Fruit fly (Drosophila melanogaster) whole organism, embryonic: ENCODE results near the gene CG17109.

Experiments used
- CG10274 ChIP-seq: fragments of 200-800 bp; sonication (Bioruptor generic); optimal IDR thresholded peaks from 3 replicates; lab custom pipeline; 2017; ENCODE audit warnings: missing biosample characterization, mild to moderate bottlenecking, missing genetic modification characterization
- CG10431 ChIP-seq: fragments of 200-800 bp; sonication (Bioruptor generic); optimal IDR thresholded peaks from 3 replicates; lab custom pipeline; 2018; ENCODE audit warnings: missing biosample characterization, mild to moderate bottlenecking, missing genetic modification characterization
- CG10979 ChIP-seq: fragments of 200-800 bp; sonication (Bioruptor generic); optimal IDR thresholded peaks from 2 replicates; lab custom pipeline; 2018; ENCODE audit warnings: missing biosample characterization, mild to moderate bottlenecking, missing genetic modification characterization, moderate library complexity
- CG11723 ChIP-seq: fragments of 200-800 bp; sonication (Bioruptor generic); optimal IDR thresholded peaks from 2 replicates; lab custom pipeline; 2017; ENCODE audit warnings: missing biosample characterization, mild to moderate bottlenecking, missing genetic modification characterization
- CG14014 ChIP-seq: fragments of 200-800 bp; sonication (Bioruptor generic); IDR thresholded peaks from 2 replicates; pipeline ENCODE4 v1.3.6; 2022; ENCODE audit warnings: missing biosample characterization, missing genetic modification characterization
- CG14050 ChIP-seq: fragments of 200-800 bp; sonication (Bioruptor generic); IDR thresholded peaks from 3 replicates; pipeline ENCODE4 v1.3.6; 2022; ENCODE audit warnings: missing biosample characterization, missing genetic modification characterization
- CG14965 ChIP-seq: fragments of 200-800 bp; sonication (Bioruptor generic); optimal IDR thresholded peaks from 2 replicates; lab custom pipeline; 2016; ENCODE audit warnings: missing biosample characterization, missing genetic modification characterization, borderline replicate concordance
- CG15514 ChIP-seq: fragments of 200-800 bp; sonication (Bioruptor generic); optimal IDR thresholded peaks from 3 replicates; lab custom pipeline; 2017; ENCODE audit warnings: missing biosample characterization, missing genetic modification characterization, mild to moderate bottlenecking, moderate library complexity, missing genetic modification reagents
- CG18262 ChIP-seq: fragments of 200-800 bp; optimal IDR thresholded peaks from 3 replicates; lab custom pipeline; 2019; ENCODE audit warnings: missing biosample characterization, mild to moderate bottlenecking, missing genetic modification characterization, moderate library complexity
- CG18476 ChIP-seq: fragments of 200-800 bp; sonication (Bioruptor generic); optimal IDR thresholded peaks from 2 replicates; lab custom pipeline; 2016; ENCODE audit warnings: missing biosample characterization, mild to moderate bottlenecking, missing genetic modification characterization
- CG18599 ChIP-seq: fragments of 200-800 bp; sonication (Bioruptor generic); optimal IDR thresholded peaks from 3 replicates; lab custom pipeline; 2017; ENCODE audit warnings: missing biosample characterization, missing genetic modification characterization, mild to moderate bottlenecking, moderate library complexity, missing genetic modification reagents
- CG2116 ChIP-seq: fragments of 200-800 bp; sonication (Bioruptor generic); optimal IDR thresholded peaks from 3 replicates; lab custom pipeline; 2018; ENCODE audit warnings: missing biosample characterization, mild to moderate bottlenecking, missing genetic modification characterization
- CG2889 ChIP-seq: fragments of 200-800 bp; sonication (Bioruptor generic); IDR thresholded peaks from 3 replicates; pipeline ENCODE4 v1.3.6; 2022; ENCODE audit warnings: missing biosample characterization, missing genetic modification characterization
- CG4360 ChIP-seq: fragments of 200-800 bp; sonication (Bioruptor generic); IDR thresholded peaks from 2 replicates; pipeline ENCODE4 v1.3.6; 2022; ENCODE audit warnings: missing biosample characterization, missing genetic modification characterization
- CG4404 ChIP-seq: fragments of 200-800 bp; sonication (Bioruptor generic); IDR thresholded peaks from 2 replicates; pipeline ENCODE4 v1.3.6; 2022; ENCODE audit warnings: missing biosample characterization, missing genetic modification characterization
- CG4854 ChIP-seq: fragments of 200-800 bp; sonication (Bioruptor generic); optimal IDR thresholded peaks from 2 replicates; lab custom pipeline; 2016; ENCODE audit warnings: missing biosample characterization, missing genetic modification characterization, inconsistent platforms
- CG6654 ChIP-seq: fragments of 200-800 bp; sonication (Bioruptor generic); optimal IDR thresholded peaks from 2 replicates; lab custom pipeline; 2017; ENCODE audit warnings: missing biosample characterization, mild to moderate bottlenecking, missing genetic modification characterization
- CG7271 ChIP-seq: fragments of 200-800 bp; sonication (Bioruptor generic); optimal IDR thresholded peaks from 2 replicates; lab custom pipeline; 2018; ENCODE audit warnings: missing biosample characterization, mild to moderate bottlenecking, missing genetic modification characterization, moderate library complexity
- CG7372 ChIP-seq: fragments of 200-800 bp; sonication (Bioruptor generic); IDR thresholded peaks from 2 replicates; pipeline ENCODE4 v1.3.6; 2022; ENCODE audit warnings: missing biosample characterization, missing genetic modification characterization
- CG8290 ChIP-seq, 3 experiments: fragments of 200-800 bp; sonication (Bioruptor generic); optimal IDR thresholded peaks; 2 replicates each; lab custom pipeline; 2016 to 2019; ENCODE audit warnings: missing biosample characterization in 3 of 3, missing genetic modification characterization in 3 of 3, mild to moderate bottlenecking in 2 of 3, moderate library complexity in 1 of 3
- E2f2 ChIP-seq: fragments of 200-800 bp; sonication (Bioruptor generic); IDR thresholded peaks from 2 replicates; pipeline ENCODE4 v1.3.6; 2022; ENCODE audit warnings: missing biosample characterization, missing genetic modification characterization
- Ets97D ChIP-seq: fragments of 200-800 bp; sonication (Bioruptor generic); optimal IDR thresholded peaks from 3 replicates; lab custom pipeline; 2016; ENCODE audit warnings: missing biosample characterization, missing genetic modification characterization
- HLH4C ChIP-seq: fragments of 200-800 bp; sonication (Bioruptor generic); IDR thresholded peaks from 3 replicates; pipeline ENCODE4 v1.3.6; 2022; ENCODE audit warnings: missing biosample characterization, missing genetic modification characterization; ENCODE audit not compliant: partially characterized antibody
- Hmx ChIP-seq: fragments of 200-800 bp; sonication (Bioruptor generic); optimal IDR thresholded peaks from 2 replicates; lab custom pipeline; 2016; ENCODE audit warnings: missing biosample characterization, missing genetic modification characterization
- Hr51 ChIP-seq, 2 experiments: fragments of 200-800 bp; sonication (Bioruptor generic); optimal IDR thresholded peaks; 2 replicates in 1 of 2; 3 replicates in 1 of 2; lab custom pipeline; 2016 to 2018; ENCODE audit warnings: missing biosample characterization in 2 of 2, missing genetic modification characterization in 2 of 2, mild to moderate bottlenecking in 1 of 2, moderate library complexity in 1 of 2
- Meics ChIP-seq: fragments of 200-800 bp; sonication (Bioruptor generic); optimal IDR thresholded peaks from 2 replicates; lab custom pipeline; 2017; ENCODE audit warnings: missing biosample characterization, mild to moderate bottlenecking, missing genetic modification characterization
- NK7.1 ChIP-seq: fragments of 200-800 bp; sonication (Bioruptor generic); optimal IDR thresholded peaks from 3 replicates; lab custom pipeline; 2016; ENCODE audit warnings: missing biosample characterization, missing genetic modification characterization
- Ptx1 ChIP-seq: fragments of 200-800 bp; sonication (Bioruptor generic); IDR thresholded peaks from 2 replicates; pipeline ENCODE4 v1.3.6; 2022; ENCODE audit warnings: missing biosample characterization, missing genetic modification characterization
- Rx ChIP-seq: fragments of 200-800 bp; sonication (Bioruptor generic); IDR thresholded peaks from 2 replicates; pipeline ENCODE4 v1.3.6; 2022; ENCODE audit warnings: missing biosample characterization, missing genetic modification characterization
- Sox102F ChIP-seq: fragments of 200-800 bp; sonication (Bioruptor generic); optimal IDR thresholded peaks from 2 replicates; lab custom pipeline; 2018; ENCODE audit warnings: missing biosample characterization, mild to moderate bottlenecking, missing genetic modification characterization, moderate library complexity
- Sry-β ChIP-seq: fragments of 200-800 bp; sonication (Bioruptor generic); optimal IDR thresholded peaks from 2 replicates; lab custom pipeline; 2018; ENCODE audit warnings: missing biosample characterization, mild to moderate bottlenecking, missing genetic modification characterization, moderate library complexity
- al ChIP-seq: fragments of 200-800 bp; sonication (Bioruptor generic); IDR thresholded peaks from 2 replicates; pipeline ENCODE4 v1.3.6; 2022; ENCODE audit warnings: missing biosample characterization, missing genetic modification characterization
- bsh ChIP-seq, 2 experiments: fragments of 200-800 bp; sonication (Bioruptor generic); optimal IDR thresholded peaks; 2 replicates each; lab custom pipeline; 2017 to 2018; ENCODE audit warnings: mild to moderate bottlenecking in 2 of 2, missing biosample characterization in 2 of 2, missing genetic modification characterization in 2 of 2, moderate library complexity in 1 of 2
- cato ChIP-seq: fragments of 200-800 bp; sonication (Bioruptor generic); optimal IDR thresholded peaks from 2 replicates; lab custom pipeline; 2016; ENCODE audit warnings: missing biosample characterization, missing genetic modification characterization, borderline replicate concordance
- chinmo ChIP-seq: fragments of 200-800 bp; sonication (Bioruptor generic); IDR thresholded peaks from 4 replicates; pipeline ENCODE4 v1.3.6; 2022; ENCODE audit warnings: missing biosample characterization, missing genetic modification characterization; ENCODE audit not compliant: partially characterized antibody
- crc ChIP-seq: fragments of 200-800 bp; sonication (Bioruptor generic); optimal IDR thresholded peaks from 2 replicates; lab custom pipeline; 2016; ENCODE audit warnings: missing biosample characterization, missing genetic modification characterization
- ems ChIP-seq: fragments of 200-800 bp; sonication (Bioruptor generic); optimal IDR thresholded peaks from 3 replicates; lab custom pipeline; 2016; ENCODE audit warnings: missing biosample characterization, missing genetic modification characterization
- fru ChIP-seq: fragments of >200 bp; optimal IDR thresholded peaks from 2 replicates; lab custom pipeline; 2017
- gcm ChIP-seq: fragments of 200-800 bp; sonication (Bioruptor generic); optimal IDR thresholded peaks from 2 replicates; lab custom pipeline; 2019; ENCODE audit warnings: missing biosample characterization, mild to moderate bottlenecking, missing genetic modification characterization, moderate library complexity
- hth ChIP-seq: fragments of >200 bp; optimal IDR thresholded peaks from 2 replicates; lab custom pipeline; 2017; ENCODE audit warnings: inconsistent platforms
- jigr1 ChIP-seq: fragments of 200-800 bp; sonication (Bioruptor generic); IDR thresholded peaks from 3 replicates; pipeline ENCODE4 v1.3.6; 2022; ENCODE audit warnings: missing biosample characterization, missing genetic modification characterization
- luna ChIP-seq: fragments of 200-800 bp; sonication (Bioruptor generic); optimal IDR thresholded peaks from 2 replicates; lab custom pipeline; 2016; ENCODE audit warnings: missing biosample characterization, missing genetic modification characterization
- run ChIP-seq: fragments of 200-800 bp; sonication (Bioruptor generic); optimal IDR thresholded peaks from 3 replicates; lab custom pipeline; 2018; ENCODE audit warnings: missing biosample characterization, mild to moderate bottlenecking, missing genetic modification characterization
- salm ChIP-seq: fragments of 200-800 bp; sonication (Bioruptor generic); optimal IDR thresholded peaks from 2 replicates; lab custom pipeline; 2018; ENCODE audit warnings: missing biosample characterization, mild to moderate bottlenecking, missing genetic modification characterization
- sens ChIP-seq: fragments of 200-800 bp; sonication (Bioruptor generic); peaks from one replicate; lab custom pipeline; 2016; ENCODE audit warnings: missing biosample characterization, missing genetic modification characterization
- sna ChIP-seq: fragments of 200-800 bp; sonication (Bioruptor generic); IDR thresholded peaks from 2 replicates; pipeline ENCODE4 v1.3.6; 2022; ENCODE audit warnings: missing biosample characterization, missing genetic modification characterization; ENCODE audit not compliant: partially characterized antibody
- sob ChIP-seq: fragments of 200-800 bp; sonication (Bioruptor generic); IDR thresholded peaks from 2 replicates; pipeline ENCODE4 v1.3.6; 2022; ENCODE audit warnings: missing biosample characterization, missing genetic modification characterization
- stc ChIP-seq: fragments of 200-800 bp; sonication (Bioruptor generic); IDR thresholded peaks from 2 replicates; pipeline ENCODE4 v1.3.6; 2022; ENCODE audit warnings: missing biosample characterization, missing genetic modification characterization
- tup ChIP-seq: fragments of 200-800 bp; sonication (Bioruptor generic); optimal IDR thresholded peaks from 2 replicates; lab custom pipeline; 2016; ENCODE audit warnings: missing biosample characterization, mild to moderate bottlenecking, missing genetic modification characterization, moderate library complexity
- vvl ChIP-seq: fragments of 200-800 bp; sonication (Bioruptor generic); IDR thresholded peaks from 2 replicates; pipeline ENCODE4 v1.3.6; 2022; ENCODE audit warnings: missing biosample characterization, missing genetic modification characterization
- wdn ChIP-seq: fragments of 200-800 bp; sonication (Bioruptor generic); IDR thresholded peaks from 2 replicates; pipeline ENCODE4 v1.3.6; 2022; ENCODE audit warnings: missing biosample characterization, missing genetic modification characterization

Gene CG17109

dm6 chr3R:23061209-23061608 lies 34.3 kb upstream of the CG17109 start, which contains the start of the genes sav and Ublcp1 (continued):
- TF ChIP-seq Ptx1 (GFP tag; lab: Robert Waterston, UW): 0 out of 2 replicates have a peak, but pooled peaks have one; percentile 7
- no peak for TF ChIP-seq Hr51 (GFP tag; optimal IDR thresholded peaks at IDR 0.05; lab: Kevin White, UChicago)
- TF ChIP-seq ems: no peak
- TF ChIP-seq CG2889 (GFP tag; lab: Robert Waterston, UW): no peak
- no peak for TF ChIP-seq CG10431
- peak in 1 of 2 experiments; percentile 12 for TF ChIP-seq bsh (GFP tag; optimal IDR thresholded peaks at IDR 0.05; lab: Kevin White, UChicago)
- no peak for TF ChIP-seq CG6654 (GFP tag; lab: Kevin White, UChicago)
- TF ChIP-seq CG8290 (GFP tag; optimal IDR thresholded peaks at IDR 0.05; lab: Kevin White, UChicago): peak; percentile 28
- TF ChIP-seq CG8290 (tag; optimal IDR thresholded peaks at IDR 0.05; lab: Kevin White, UChicago): no peak
- peak; percentile 42 for TF ChIP-seq Ets97D (GFP tag; lab: Kevin White, UChicago)
- TF ChIP-seq CG7271 (tag; lab: Kevin White, UChicago): no peak
- no peak for TF ChIP-seq CG18599 (GFP tag; lab: Kevin White, UChicago)
- no peak for TF ChIP-seq tup (GFP tag; lab: Kevin White, UChicago)
- peak; percentile 93 for TF ChIP-seq sna
- peak; percentile 46 for TF ChIP-seq CG15514 (GFP tag; lab: Kevin White, UChicago)
- no peak for TF ChIP-seq wdn (GFP tag; lab: Robert Waterston, UW)
- no peak for TF ChIP-seq CG14014 (GFP tag; lab: Robert Waterston, UW)
- no peak for TF ChIP-seq hth
- no peak for TF ChIP-seq crc (GFP tag; lab: Kevin White, UChicago)
- TF ChIP-seq salm (tag; lab: Kevin White, UChicago): no peak
- no peak for TF ChIP-seq CG18476
- no peak for TF ChIP-seq Hmx (GFP tag; lab: Kevin White, UChicago)
- no peak for TF ChIP-seq Rx (GFP tag; lab: Robert Waterston, UW)
- TF ChIP-seq chinmo: peak; percentile 71; the same call in 3 of the 4 replicates
- TF ChIP-seq CG7372 (GFP tag; lab: Robert Waterston, UW): no peak
- no peak for TF ChIP-seq Meics (GFP tag; lab: Kevin White, UChicago)
- peak; percentile 37 for TF ChIP-seq CG10979 (tag; lab: Kevin White, UChicago)
- no peak for TF ChIP-seq Sry-β (GFP tag; lab: Kevin White, UChicago)
- no peak for TF ChIP-seq CG4854 (GFP tag; lab: Kevin White, UChicago)
- peak; percentile 35 for TF ChIP-seq vvl (GFP tag; lab: Robert Waterston, UW)
- TF ChIP-seq CG14965: no peak
- peak; percentile 91 for TF ChIP-seq HLH4C
- no peak for TF ChIP-seq luna (GFP tag; lab: Kevin White, UChicago)
- no peak for TF ChIP-seq CG14050 (GFP tag; lab: Robert Waterston, UW)
- TF ChIP-seq Sox102F (GFP tag; lab: Kevin White, UChicago): peak; percentile 30
- TF ChIP-seq sob (GFP tag; lab: Robert Waterston, UW): 0 out of 2 replicates have a peak, but pooled peaks have one; percentile 19
- TF ChIP-seq stc (GFP tag; lab: Robert Waterston, UW): no peak
- TF ChIP-seq cato (GFP tag; lab: Kevin White, UChicago): no peak
- TF ChIP-seq NK7.1 (GFP tag; lab: Kevin White, UChicago): no peak
- no peak for TF ChIP-seq CG10274 (GFP tag; lab: Kevin White, UChicago)
- peak; percentile 54 for TF ChIP-seq E2f2
- no peak for TF ChIP-seq jigr1 (GFP tag; lab: Robert Waterston, UW)
- TF ChIP-seq CG18262 (tag; lab: Kevin White, UChicago): peak; percentile 55
- TF ChIP-seq CG4404: no peak
- no peak for TF ChIP-seq fru (lab: Kevin White, UChicago)
- no peak for TF ChIP-seq CG11723
- no peak for TF ChIP-seq al
- peak; percentile 49 for TF ChIP-seq sens (GFP tag; lab: Kevin White, UChicago)
- peak; percentile 78 for TF ChIP-seq CG2116 (GFP tag; lab: Kevin White, UChicago)
- TF ChIP-seq CG4360 (GFP tag; lab: Robert Waterston, UW): no peak
- no peak for TF ChIP-seq gcm (GFP tag; lab: Kevin White, UChicago)
- no peak for TF ChIP-seq run (tag; lab: Kevin White, UChicago)
